Worm (Caenorhabditis elegans): ENCODE data around the gene srw-133.
"Not testable (repeated sequence)": the region's sequence is repeated elsewhere in the genome, so short reads cannot be mapped to it uniquely, and the experiment has no call there.

- TF ChIP-seq mdl-1 (tag; optimal IDR thresholded peaks at IDR 0.05); cey-2 (tag; optimal IDR thresholded peaks at IDR 0.05; ENCODE audit: borderline replicate concordance, insufficient read depth); nhr-10 (tag; optimal IDR thresholded peaks at IDR 0.05); ceh-28 (tag; optimal IDR thresholded peaks at IDR 0.05); zfp-2 (tag; optimal IDR thresholded peaks at IDR 0.05); egl-27 (tag; optimal IDR thresholded peaks at IDR 0.05); aha-1 (tag); ceh-82 (tag; optimal IDR thresholded peaks at IDR 0.05); fkh-10 (GFP tag; optimal IDR thresholded peaks at IDR 0.05); nhr-77 (tag; optimal IDR thresholded peaks at IDR 0.05); nhr-25 (tag; optimal IDR thresholded peaks at IDR 0.05; ENCODE audit: borderline replicate concordance, insufficient read depth); pha-4 (GFP tag; IDR thresholded peaks at IDR 0.05); pha-4 (tag; optimal IDR thresholded peaks at IDR 0.05); nhr-42 (GFP tag; IDR thresholded peaks at IDR 0.05): not testable (repeated sequence)
- TF ChIP-seq lin-38 (GFP tag; IDR thresholded peaks at IDR 0.05) = peak; percentile 83
Measured at ce11 chrV:4067876-4068275, 46.7 kb downstream of the srw-133 start.

Data from whole organism, L4 larva.